Fruit fly (Drosophila melanogaster) whole organism, pupa: ENCODE measurements around the gene Bulli.

Experiments
- CG10348 ChIP-seq: fragments of 200-800 bp; sonication (Bioruptor generic); IDR thresholded peaks from 2 replicates; pipeline ENCODE4 v1.3.6; 2022; ENCODE audit warnings: missing biosample characterization, missing genetic modification characterization
- CG12605 ChIP-seq: fragments of 200-800 bp; sonication (Bioruptor generic); IDR thresholded peaks from 2 replicates; pipeline ENCODE4 v1.3.6; 2022; ENCODE audit warnings: missing biosample characterization, missing genetic modification characterization
- CG13204 ChIP-seq: fragments of 200-800 bp; sonication (Bioruptor generic); optimal IDR thresholded peaks from 2 replicates; lab custom pipeline; 2018; ENCODE audit warnings: missing biosample characterization, mild to moderate bottlenecking, missing genetic modification characterization, moderate library complexity
- CG14655 ChIP-seq: fragments of 200-800 bp; sonication (Bioruptor generic); optimal IDR thresholded peaks from 3 replicates; lab custom pipeline; 2017; ENCODE audit warnings: mild to moderate bottlenecking, missing biosample characterization, missing genetic modification reagents, missing genetic modification characterization
- CG15710 ChIP-seq: fragments of 200-800 bp; sonication (Bioruptor generic); optimal IDR thresholded peaks from 2 replicates; lab custom pipeline; 2018; ENCODE audit warnings: missing biosample characterization, mild to moderate bottlenecking, missing genetic modification characterization, moderate library complexity
- CG17806 ChIP-seq: fragments of 200-800 bp; sonication (Bioruptor generic); optimal IDR thresholded peaks from 2 replicates; lab custom pipeline; 2018; ENCODE audit warnings: missing biosample characterization, mild to moderate bottlenecking, missing genetic modification characterization, moderate library complexity
- CG32121 ChIP-seq: fragments of 200-800 bp; sonication (Bioruptor generic); IDR thresholded peaks from 2 replicates; pipeline ENCODE4 v1.3.6; 2022; ENCODE audit warnings: missing biosample characterization, missing genetic modification characterization
- CG34367 ChIP-seq: fragments of 200-800 bp; sonication (Bioruptor generic); optimal IDR thresholded peaks from 2 replicates; lab custom pipeline; 2018; ENCODE audit warnings: missing biosample characterization, mild to moderate bottlenecking, missing genetic modification characterization
- CG4496 ChIP-seq: fragments of 200-800 bp; sonication (Bioruptor generic); IDR thresholded peaks from 3 replicates; pipeline ENCODE4 v1.3.6; 2022; ENCODE audit warnings: missing biosample characterization, missing genetic modification characterization
- CG8159 ChIP-seq: fragments of 200-800 bp; sonication (Bioruptor generic); optimal IDR thresholded peaks from 3 replicates; lab custom pipeline; 2018; ENCODE audit warnings: missing biosample characterization, mild to moderate bottlenecking, missing genetic modification characterization, moderate library complexity
- CG8301 ChIP-seq: fragments of 200-800 bp; sonication (Bioruptor generic); optimal IDR thresholded peaks from 2 replicates; lab custom pipeline; 2018; ENCODE audit warnings: missing biosample characterization, mild to moderate bottlenecking, missing genetic modification characterization
- CG9948 ChIP-seq: fragments of 200-800 bp; sonication (Bioruptor generic); optimal IDR thresholded peaks from 2 replicates; lab custom pipeline; 2018; ENCODE audit warnings: missing biosample characterization, mild to moderate bottlenecking, missing genetic modification characterization, moderate library complexity
- D1 ChIP-seq: fragments of 200-800 bp; sonication (Bioruptor generic); optimal IDR thresholded peaks from 2 replicates; lab custom pipeline; 2018; ENCODE audit warnings: missing biosample characterization, mild to moderate bottlenecking, missing genetic modification characterization, moderate library complexity
- EcR ChIP-seq: fragments of 200-800 bp; sonication (Bioruptor generic); optimal IDR thresholded peaks from 3 replicates; lab custom pipeline; 2019; ENCODE audit warnings: missing biosample characterization, missing genetic modification characterization, mild to moderate bottlenecking, moderate library complexity, missing genetic modification reagents
- Ets98B ChIP-seq: fragments of 200-800 bp; sonication (Bioruptor generic); IDR thresholded peaks from 2 replicates; pipeline ENCODE4 v1.3.6; 2022; ENCODE audit warnings: missing biosample characterization, missing genetic modification characterization
- Pif1A ChIP-seq: fragments of 200-800 bp; sonication (Bioruptor generic); optimal IDR thresholded peaks from 3 replicates; lab custom pipeline; 2016; ENCODE audit warnings: missing biosample characterization, missing genetic modification characterization
- Pif1B ChIP-seq: fragments of 200-800 bp; sonication (Bioruptor generic); optimal IDR thresholded peaks from 3 replicates; lab custom pipeline; 2016; ENCODE audit warnings: missing biosample characterization, missing genetic modification characterization
- Snoo ChIP-seq: fragments of 200-800 bp; sonication (Bioruptor generic); optimal IDR thresholded peaks from 3 replicates; lab custom pipeline; 2017; ENCODE audit warnings: missing biosample characterization, mild to moderate bottlenecking, missing genetic modification characterization, inconsistent platforms
- fd96Ca ChIP-seq: fragments of 200-800 bp; sonication (Bioruptor generic); IDR thresholded peaks from 3 replicates; pipeline ENCODE4 v1.3.6; 2022; ENCODE audit warnings: missing biosample characterization, missing genetic modification characterization
- gl ChIP-seq: fragments of 200-800 bp; sonication (Bioruptor generic); optimal IDR thresholded peaks from 2 replicates; lab custom pipeline; 2018; ENCODE audit warnings: missing biosample characterization, mild to moderate bottlenecking, missing genetic modification characterization
- rn ChIP-seq: fragments of 200-800 bp; sonication (Bioruptor generic); IDR thresholded peaks from 2 replicates; pipeline ENCODE4 v1.3.6; 2022; ENCODE audit warnings: missing biosample characterization, missing genetic modification characterization

Gene Bulli

dm6 chr3L:6494928-6495806 is 6.7 kb downstream of the Bulli start, which contains the start of the genes Vps8 and sfl:
TSS of gene Vps8 (minus strand) at chr3L:6495297.
TSS of gene sfl (plus strand) at chr3L:6495680.
- TF ChIP-seq CG10348 (GFP tag; lab: Robert Waterston, UW) (no peak), CG8301 (no peak), Snoo (tag; lab: Kevin White, UChicago) (no peak), CG13204 (GFP tag; lab: Kevin White, UChicago) (no peak), CG14655 (no peak), rn (GFP tag; lab: Robert Waterston, UW) (no peak), CG34367 (no peak), CG17806 (no peak), gl (no peak), CG15710 (tag; lab: Kevin White, UChicago) (no peak), CG8159 (peak; percentile 52), Ets98B (GFP tag; lab: Robert Waterston, UW) (peak; percentile 5; the same call in 1 of the 2 replicates), CG32121 (GFP tag; lab: Robert Waterston, UW) (no peak), Pif1B (no peak), EcR (GFP tag; lab: Kevin White, UChicago) (no peak), CG12605 (GFP tag; lab: Robert Waterston, UW) (no peak), CG4496 (GFP tag; lab: Robert Waterston, UW) (peak; percentile 60; the same call in 2 of the 3 replicates), Pif1A (GFP tag; lab: Kevin White, UChicago) (peak; percentile 3), D1 (tag; lab: Kevin White, UChicago) (no peak), fd96Ca (GFP tag; lab: Robert Waterston, UW) (no peak)

dm6 chr3L:6496053-6496921 is 7.8 kb downstream of the Bulli start:
- no peak for TF ChIP-seq CG12605 (GFP tag; lab: Robert Waterston, UW)
- peak; percentile 35; the same call in 1 of the 3 replicates for TF ChIP-seq fd96Ca (GFP tag; lab: Robert Waterston, UW)
- no peak for TF ChIP-seq CG9948 (tag; lab: Kevin White, UChicago)
- TF ChIP-seq CG32121 (GFP tag; lab: Robert Waterston, UW): peak; percentile 50
- peak; percentile 78 for TF ChIP-seq EcR (GFP tag; lab: Kevin White, UChicago)
- peak; percentile 73 for TF ChIP-seq CG13204 (GFP tag; lab: Kevin White, UChicago)
- TF ChIP-seq Ets98B (GFP tag; lab: Robert Waterston, UW): peak; percentile 26; the same call in 1 of the 2 replicates

dm6 chr3L:6496922-6497232 is 8.4 kb downstream of the Bulli start:
- TF ChIP-seq CG17806 (no peak), Snoo (tag; lab: Kevin White, UChicago) (no peak), CG4496 (GFP tag; lab: Robert Waterston, UW) (no peak), gl (no peak), fd96Ca (GFP tag; lab: Robert Waterston, UW) (no peak), CG32121 (GFP tag; lab: Robert Waterston, UW) (peak; percentile 63), CG13204 (GFP tag; lab: Kevin White, UChicago) (no peak), CG34367 (no peak), Ets98B (GFP tag; lab: Robert Waterston, UW) (no peak), D1 (tag; lab: Kevin White, UChicago) (no peak), CG8301 (peak; percentile 27), CG9948 (tag; lab: Kevin White, UChicago) (peak; percentile 21), CG10348 (GFP tag; lab: Robert Waterston, UW) (no peak), rn (GFP tag; lab: Robert Waterston, UW) (no peak), Pif1A (GFP tag; lab: Kevin White, UChicago) (no peak), CG15710 (tag; lab: Kevin White, UChicago) (no peak), EcR (GFP tag; lab: Kevin White, UChicago) (no peak), CG14655 (peak; percentile 44), Pif1B (no peak), CG12605 (GFP tag; lab: Robert Waterston, UW) (no peak), CG8159 (no peak)

dm6 chr3L:6497990-6498389 is 9.5 kb downstream of the Bulli start:
- TF ChIP-seq Snoo (tag; lab: Kevin White, UChicago): no peak
- no peak for TF ChIP-seq CG14655
- no peak for TF ChIP-seq rn (GFP tag; lab: Robert Waterston, UW)
- TF ChIP-seq CG17806: no peak
- TF ChIP-seq Ets98B (GFP tag; lab: Robert Waterston, UW): no peak
- TF ChIP-seq CG4496 (GFP tag; lab: Robert Waterston, UW): no peak
- TF ChIP-seq CG9948 (tag; lab: Kevin White, UChicago): no peak
- no peak for TF ChIP-seq CG12605 (GFP tag; lab: Robert Waterston, UW)
- TF ChIP-seq CG10348 (GFP tag; lab: Robert Waterston, UW): no peak
- no peak for TF ChIP-seq CG15710 (tag; lab: Kevin White, UChicago)
- no peak for TF ChIP-seq gl
- TF ChIP-seq D1 (tag; lab: Kevin White, UChicago): no peak
- TF ChIP-seq CG13204 (GFP tag; lab: Kevin White, UChicago): no peak
- no peak for TF ChIP-seq CG8159
- TF ChIP-seq EcR (GFP tag; lab: Kevin White, UChicago): no peak
- no peak for TF ChIP-seq fd96Ca (GFP tag; lab: Robert Waterston, UW)
- no peak for TF ChIP-seq Pif1B
- TF ChIP-seq CG34367: no peak
- no peak for TF ChIP-seq CG8301
- TF ChIP-seq CG32121 (GFP tag; lab: Robert Waterston, UW): no peak
